Worm (Caenorhabditis elegans): Measurements from ENCODE around the gene pin-2.

The pin-2 gene

DNA sequence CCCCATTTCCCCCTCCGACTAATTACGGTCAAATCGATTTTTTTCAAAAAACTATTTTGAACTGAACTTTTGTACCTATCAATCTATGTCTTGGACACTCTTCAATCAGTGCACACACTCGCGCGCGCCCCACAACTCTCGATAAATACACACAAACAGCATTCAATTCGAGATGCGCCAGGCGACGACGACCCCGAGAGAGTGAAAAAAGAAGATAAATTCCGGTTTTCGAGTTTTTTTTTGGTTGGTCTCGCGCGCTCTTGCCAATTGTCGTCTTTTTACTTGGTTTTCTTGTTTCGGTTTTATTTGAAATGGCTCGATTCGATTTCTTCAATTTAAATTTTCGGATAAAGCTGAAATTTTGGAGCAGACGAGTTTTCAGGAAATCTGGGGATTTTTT is 46.7 kb downstream of the pin-2 start (continued):
- TF ChIP-seq nhr-42 (GFP tag; IDR thresholded peaks at IDR 0.05) = no peak
- TF ChIP-seq ztf-7 (tag; optimal IDR thresholded peaks at IDR 0.05) = no peak
- TF ChIP-seq spr-1 (tag; optimal IDR thresholded peaks at IDR 0.05) = no peak
- 0 out of 2 replicates have a peak, but pooled peaks have one; percentile 28 for TF ChIP-seq arid-1 (GFP tag; conservative IDR thresholded peaks at IDR 0.05)
- TF ChIP-seq nhr-111 (GFP tag; optimal IDR thresholded peaks at IDR 0.05) = no peak
- no peak for TF ChIP-seq dmd-8 (GFP tag; IDR thresholded peaks at IDR 0.05)
- no peak for TF ChIP-seq nhr-76 (tag; optimal IDR thresholded peaks at IDR 0.05)
- no peak for TF ChIP-seq ZK337.2 (GFP tag; IDR thresholded peaks at IDR 0.05)
- TF ChIP-seq skn-1 (tag; optimal IDR thresholded peaks at IDR 0.05) = no peak
- TF ChIP-seq lim-7 (GFP tag; IDR thresholded peaks at IDR 0.05) = no peak
- peak; percentile 61 for TF ChIP-seq mep-1 (tag; optimal IDR thresholded peaks at IDR 0.05)

DNA sequence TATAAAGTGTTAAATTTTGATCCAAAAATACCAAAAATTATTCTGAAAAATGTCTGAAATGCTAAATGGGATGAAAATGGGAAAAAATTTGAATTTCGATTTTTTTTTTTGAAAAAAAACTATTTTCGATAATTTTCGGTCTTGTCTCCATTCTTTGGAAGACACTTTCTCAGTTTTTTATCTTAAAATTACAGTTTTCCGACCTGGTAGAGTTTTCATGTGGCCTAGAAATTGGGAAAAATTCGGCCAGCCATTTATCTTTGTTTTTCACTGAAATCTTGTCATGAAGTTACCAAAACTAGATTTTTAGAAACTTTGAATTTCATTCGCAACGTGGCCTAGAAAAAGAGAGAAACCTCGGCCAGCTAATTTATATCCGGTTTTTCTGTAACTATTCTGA is 47.2 kb downstream of the pin-2 start:
- no peak for TF ChIP-seq snpc-1.2 (GFP tag; IDR thresholded peaks at IDR 0.05)
- no peak for TF ChIP-seq nhr-11 (tag; optimal IDR thresholded peaks at IDR 0.05)
- no peak for TF ChIP-seq F10B5.3 (tag; optimal IDR thresholded peaks at IDR 0.05)
- TF ChIP-seq mxl-2 (GFP tag; conservative IDR thresholded peaks at IDR 0.05) = no peak
- no peak for TF ChIP-seq vab-7 (GFP tag; IDR thresholded peaks at IDR 0.05)
- no peak for TF ChIP-seq mes-2 (tag; optimal IDR thresholded peaks at IDR 0.05; ENCODE audit: poor library complexity, severe bottlenecking)
- no peak for TF ChIP-seq php-3 (GFP tag; IDR thresholded peaks at IDR 0.05)
- TF ChIP-seq zfp-3 (GFP tag; conservative IDR thresholded peaks at IDR 0.05) = no peak
- peak; percentile 6; the same call in 1 of the 2 replicates for TF ChIP-seq pha-4 (GFP tag; IDR thresholded peaks at IDR 0.05)
- no peak for TF ChIP-seq pha-4 (tag; optimal IDR thresholded peaks at IDR 0.05)
- no peak for TF ChIP-seq T20F7.1 (GFP tag; optimal IDR thresholded peaks at IDR 0.05)
- no peak for TF ChIP-seq snpc-4 (tag; optimal IDR thresholded peaks at IDR 0.05)
- no peak for TF ChIP-seq T26A8.4 (GFP tag; IDR thresholded peaks at IDR 0.05)
- no peak for TF ChIP-seq ceh-44 (GFP tag; IDR thresholded peaks at IDR 0.05)
- TF ChIP-seq dmd-9 (GFP tag; IDR thresholded peaks at IDR 0.05) = no peak
- no peak for TF ChIP-seq ama-1 (optimal IDR thresholded peaks at IDR 0.05)
- TF ChIP-seq unc-62 (GFP tag; optimal IDR thresholded peaks at IDR 0.05 in 1 of 2) = peak in 1 of 2 experiments; percentile 67
- no peak for TF ChIP-seq unc-62 (tag; optimal IDR thresholded peaks at IDR 0.05)

- TF ChIP-seq tra-1 (GFP tag; IDR thresholded peaks at IDR 0.05) (peak; percentile 83), zfp-3 (GFP tag; conservative IDR thresholded peaks at IDR 0.05) (no peak), ceh-20 (GFP tag; IDR thresholded peaks at IDR 0.05) (0 out of 2 replicates have a peak, but pooled peaks have one; percentile 28), nhr-6 (tag; optimal IDR thresholded peaks at IDR 0.05) (peak; percentile 87), daf-16 (GFP tag; optimal IDR thresholded peaks at IDR 0.05) (peak in 1 of 2 experiments; percentile 57), daf-16 (tag; optimal IDR thresholded peaks at IDR 0.05) (peak; percentile 98), mdl-1 (tag; optimal IDR thresholded peaks at IDR 0.05) (peak in 1 of 2 experiments; percentile 69), dve-1 (tag; optimal IDR thresholded peaks at IDR 0.05; ENCODE audit: insufficient read depth) (peak; percentile 99), snpc-1.2 (GFP tag; IDR thresholded peaks at IDR 0.05) (no peak), dmd-6 (GFP tag; IDR thresholded peaks at IDR 0.05) (peak; percentile 98), fos-1 (tag; optimal IDR thresholded peaks at IDR 0.05) (peak; percentile 17), lin-1 (GFP tag; IDR thresholded peaks at IDR 0.05) (peak; percentile 94), Y5F2A.4 (GFP tag; optimal IDR thresholded peaks at IDR 0.05) (no peak), hlh-11 (tag; optimal IDR thresholded peaks at IDR 0.05) (peak; percentile 88), nhr-76 (tag; optimal IDR thresholded peaks at IDR 0.05) (no peak), skn-1 (tag; optimal IDR thresholded peaks at IDR 0.05) (no peak), T26A8.4 (GFP tag; IDR thresholded peaks at IDR 0.05) (no peak), ztf-11 (tag; optimal IDR thresholded peaks at IDR 0.05) (no peak), egl-27 (tag; optimal IDR thresholded peaks at IDR 0.05) (no peak), set-16 (GFP tag; IDR thresholded peaks at IDR 0.05) (no peak), mep-1 (tag; optimal IDR thresholded peaks at IDR 0.05) (peak; percentile 57), pqm-1 (tag; optimal IDR thresholded peaks at IDR 0.05) (peak; percentile 71), nhr-28 (tag; optimal IDR thresholded peaks at IDR 0.05) (peak; percentile 90), saeg-2 (GFP tag; IDR thresholded peaks at IDR 0.05) (peak; percentile 70; the same call in 1 of the 2 replicates), unc-39 (tag; optimal IDR thresholded peaks at IDR 0.05) (no peak), nhr-77 (tag; optimal IDR thresholded peaks at IDR 0.05) (peak; percentile 83), ZK546.5 (tag; optimal IDR thresholded peaks at IDR 0.05) (no peak), hlh-30 (tag; optimal IDR thresholded peaks at IDR 0.05; ENCODE audit: insufficient read depth) (peak; percentile 32)
These were observed 48.5 kb downstream of the pin-2 start for ce11 chrIV:12842121-12842520.

Data from whole organism, L4 larva.